Worm (Caenorhabditis elegans) whole organism, L2 larva: Measurements from ENCODE around the gene cri-2.
A peak's percentile ranks its signal among the peaks of the same experiment; 100 is the strongest.

Source experiments
- F13H6.1 ChIP-seq: sonication (generic microtip); optimal IDR thresholded peaks from 2 replicates; lab custom pipeline; 2016; ENCODE audit warnings: missing genetic modification characterization, missing compliant biosample characterization
- R02D3.7 ChIP-seq: fragments of 150-350 bp; optimal IDR thresholded peaks from 2 replicates; lab custom pipeline; 2014; ENCODE audit warnings: missing biosample characterization, missing genetic modification characterization
- aly-2 ChIP-seq: fragments of 150-350 bp; optimal IDR thresholded peaks from 2 replicates; lab custom pipeline; 2014; ENCODE audit warnings: missing biosample characterization, missing genetic modification characterization
- ama-1 ChIP-seq: fragments of 150-350 bp; optimal IDR thresholded peaks from 2 replicates; lab custom pipeline; 2018; ENCODE audit warnings: inconsistent platforms
- ceh-16 ChIP-seq: fragments of 150-350 bp; optimal IDR thresholded peaks from 2 replicates; lab custom pipeline; 2014; ENCODE audit warnings: missing biosample characterization, missing genetic modification characterization
- ceh-82 ChIP-seq: fragments of 150-350 bp; optimal IDR thresholded peaks from 2 replicates; lab custom pipeline; 2014; ENCODE audit warnings: missing biosample characterization, missing genetic modification characterization
- lin-11 ChIP-seq: fragments of 150-350 bp; sonication (generic microtip); optimal IDR thresholded peaks from 2 replicates; lab custom pipeline; 2014; ENCODE audit warnings: missing biosample characterization, missing genetic modification characterization, inconsistent platforms, mixed read lengths
- nhr-11 ChIP-seq: fragments of 150-350 bp; optimal IDR thresholded peaks from 2 replicates; lab custom pipeline; 2014; ENCODE audit warnings: missing biosample characterization, missing genetic modification characterization
- nhr-23 ChIP-seq: fragments of 150-350 bp; optimal IDR thresholded peaks from 2 replicates; lab custom pipeline; 2014; ENCODE audit warnings: missing biosample characterization, missing genetic modification reagents, missing genetic modification characterization
- peb-1 ChIP-seq: fragments of 150-350 bp; optimal IDR thresholded peaks from 2 replicates; lab custom pipeline; 2014; ENCODE audit warnings: missing biosample characterization, missing genetic modification characterization
- skn-1 ChIP-seq: sonication (generic microtip); optimal IDR thresholded peaks from 2 replicates; lab custom pipeline; 2017; ENCODE audit warnings: missing biosample characterization, missing genetic modification characterization
- snpc-4 ChIP-seq: fragments of 150-350 bp; optimal IDR thresholded peaks from 2 replicates; lab custom pipeline; 2014; ENCODE audit warnings: missing biosample characterization, missing genetic modification characterization
- unc-62 ChIP-seq: fragments of 150-350 bp; optimal IDR thresholded peaks from 2 replicates; lab custom pipeline; 2014; ENCODE audit warnings: missing biosample characterization, missing genetic modification reagents, missing genetic modification characterization
- ztf-4 ChIP-seq: fragments of 150-350 bp; optimal IDR thresholded peaks from 2 replicates; lab custom pipeline; 2014; ENCODE audit warnings: missing biosample characterization, missing genetic modification characterization

ce11 chrV:8247311-8248105, 45.9 kb downstream of the cri-2 start:
- TF ChIP-seq ceh-16 (tag; lab: Kevin White, UChicago), result peak; percentile 2
- TF ChIP-seq nhr-11 (tag; lab: Kevin White, UChicago), result no peak
- TF ChIP-seq ceh-82 (tag; lab: Kevin White, UChicago), result no peak
- peak; percentile 98 for TF ChIP-seq snpc-4 (tag; lab: Kevin White, UChicago)
- TF ChIP-seq ztf-4, result peak; percentile 42
- no peak for TF ChIP-seq peb-1 (tag; lab: Kevin White, UChicago)
- TF ChIP-seq nhr-23 (tag; lab: Kevin White, UChicago), result no peak
- TF ChIP-seq F13H6.1 (tag; lab: Kevin White, UChicago), result peak; percentile 68
- TF ChIP-seq lin-11, result no peak
- TF ChIP-seq aly-2 (tag; lab: Kevin White, UChicago), result no peak
- no peak for TF ChIP-seq skn-1 (tag; lab: Kevin White, UChicago)
- peak; percentile 3 for TF ChIP-seq unc-62 (GFP tag; lab: Kevin White, UChicago)
- TF ChIP-seq R02D3.7 (tag; lab: Kevin White, UChicago), result no peak
- TF ChIP-seq ama-1 (lab: Kevin White, UChicago), result peak; percentile 97
